Worm (Caenorhabditis elegans): ENCODE results near the gene F16G10.10.

F16G10.10 gene

DNA sequence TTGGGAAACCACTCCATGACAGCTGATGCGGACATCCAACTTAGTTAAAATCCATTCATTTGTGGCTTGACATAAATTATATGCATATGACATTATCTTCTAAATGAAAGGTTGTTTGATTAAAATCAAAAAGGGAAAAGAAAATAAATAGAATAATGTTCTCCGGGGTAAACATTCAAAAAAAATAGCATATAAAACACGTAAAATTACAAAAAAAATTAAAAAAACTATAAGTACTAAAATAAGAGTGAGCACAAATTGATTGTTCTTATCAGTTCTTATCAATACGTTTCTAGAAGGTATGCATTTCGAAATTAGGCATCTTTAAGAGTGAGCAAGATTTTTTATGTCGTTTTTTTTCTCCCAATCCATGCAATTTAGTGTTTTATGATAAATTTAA lies 21.9 kb upstream of the F16G10.10 start, which contains the start of gene fbxa-182:
Gene fbxa-182, minus strand, starts transcription at position 101 of the 400 bp plus-strand sequence.
- TF ChIP-seq elt-2 (tag; optimal IDR thresholded peaks at IDR 0.05) (peak; percentile 54), pha-4 (tag; optimal IDR thresholded peaks at IDR 0.05) (peak; percentile 8), ztf-4 (tag; optimal IDR thresholded peaks at IDR 0.05) (no peak), pqm-1 (tag; optimal IDR thresholded peaks at IDR 0.05) (peak; percentile 37)

DNA sequence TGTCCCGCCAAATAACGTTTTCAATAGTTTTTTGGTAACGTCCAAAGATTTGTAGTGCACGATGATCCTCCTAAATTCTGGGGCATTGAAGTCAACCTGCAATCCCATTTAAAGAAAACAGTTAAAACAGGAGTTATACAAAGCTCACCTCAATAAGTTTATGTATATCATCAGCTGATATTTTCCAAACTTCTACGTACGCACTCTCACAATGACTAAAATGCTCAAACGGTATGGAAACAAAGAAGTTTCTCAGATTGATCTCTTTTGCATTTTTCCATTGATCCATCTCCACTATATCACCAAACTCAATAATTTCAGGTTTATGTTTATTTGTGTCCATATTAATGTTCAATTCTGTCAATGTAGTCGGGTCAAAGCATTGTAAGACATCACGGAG lies 20.8 kb upstream of the F16G10.10 start:
- no peak for TF ChIP-seq daf-12 (tag; optimal IDR thresholded peaks at IDR 0.05)
- TF ChIP-seq nhr-76 (tag; optimal IDR thresholded peaks at IDR 0.05): no peak
- no peak for TF ChIP-seq fkh-10 (GFP tag; optimal IDR thresholded peaks at IDR 0.05)
- TF ChIP-seq snpc-4 (tag; optimal IDR thresholded peaks at IDR 0.05): no peak
- no peak for TF ChIP-seq ztf-4 (tag; optimal IDR thresholded peaks at IDR 0.05)
- no peak for TF ChIP-seq ama-1 (optimal IDR thresholded peaks at IDR 0.05)
- no peak for TF ChIP-seq ztf-11 (tag; optimal IDR thresholded peaks at IDR 0.05)
- TF ChIP-seq nhr-237 (tag; optimal IDR thresholded peaks at IDR 0.05): no peak
- TF ChIP-seq fkh-2 (tag; optimal IDR thresholded peaks at IDR 0.05): no peak
- TF ChIP-seq unc-39 (tag; optimal IDR thresholded peaks at IDR 0.05): no peak
- TF ChIP-seq elt-2 (tag; optimal IDR thresholded peaks at IDR 0.05): no peak
- no peak for TF ChIP-seq nhr-11 (tag; optimal IDR thresholded peaks at IDR 0.05)
- no peak for TF ChIP-seq mdl-1 (tag; optimal IDR thresholded peaks at IDR 0.05)
- TF ChIP-seq R02D3.7 (tag; optimal IDR thresholded peaks at IDR 0.05): no peak
- no peak for TF ChIP-seq nhr-77 (tag; optimal IDR thresholded peaks at IDR 0.05)

ce11 chrII:2411093-2411492 lies 20.3 kb upstream of the F16G10.10 start:
- no peak for TF ChIP-seq daf-12 (tag; optimal IDR thresholded peaks at IDR 0.05)
- TF ChIP-seq nhr-237 (tag; optimal IDR thresholded peaks at IDR 0.05): no peak

ce11 chrII:2403984-2404383 lies 13.2 kb upstream of the F16G10.10 start, which contains the start of gene F16G10.1:
F16G10.1 (plus strand) TSS chrII:2404284.
- TF ChIP-seq nhr-23 (tag; optimal IDR thresholded peaks at IDR 0.05) (no peak), mml-1 (tag; optimal IDR thresholded peaks at IDR 0.05) (no peak), ceh-82 (tag; optimal IDR thresholded peaks at IDR 0.05) (no peak), lin-15B (tag; optimal IDR thresholded peaks at IDR 0.05) (no peak), eor-1 (tag; optimal IDR thresholded peaks at IDR 0.05) (no peak), lin-39 (tag; optimal IDR thresholded peaks at IDR 0.05) (no peak), fkh-2 (tag; optimal IDR thresholded peaks at IDR 0.05) (no peak)

- no peak for TF ChIP-seq nhr-12 (tag; optimal IDR thresholded peaks at IDR 0.05)
- TF ChIP-seq ztf-11 (tag; optimal IDR thresholded peaks at IDR 0.05): no peak
- TF ChIP-seq ama-1 (optimal IDR thresholded peaks at IDR 0.05): no peak
- TF ChIP-seq jun-1 (tag; optimal IDR thresholded peaks at IDR 0.05): no peak
- TF ChIP-seq daf-12 (tag; optimal IDR thresholded peaks at IDR 0.05): no peak
- TF ChIP-seq nhr-67 (tag; optimal IDR thresholded peaks at IDR 0.05): no peak
- TF ChIP-seq elt-3 (tag; optimal IDR thresholded peaks at IDR 0.05): peak; percentile 14 to 96 (median 93)
- TF ChIP-seq hmg-11 (tag; optimal IDR thresholded peaks at IDR 0.05): no peak
- TF ChIP-seq nhr-43 (tag; optimal IDR thresholded peaks at IDR 0.05; ENCODE audit: poor library complexity, severe bottlenecking): peak; percentile 86
- TF ChIP-seq nfya-1 (tag; optimal IDR thresholded peaks at IDR 0.05; ENCODE audit: insufficient read depth): no peak
- no peak for TF ChIP-seq unc-62 (GFP tag; optimal IDR thresholded peaks at IDR 0.05)
- no peak for TF ChIP-seq lsy-12 (tag; optimal IDR thresholded peaks at IDR 0.05)
- TF ChIP-seq fkh-10 (GFP tag; optimal IDR thresholded peaks at IDR 0.05): no peak
- TF ChIP-seq nhr-11 (tag; optimal IDR thresholded peaks at IDR 0.05): no peak
- no peak for TF ChIP-seq ceh-9 (tag; optimal IDR thresholded peaks at IDR 0.05)
- no peak for TF ChIP-seq nhr-76 (tag; optimal IDR thresholded peaks at IDR 0.05)
Observed at ce11 chrII:2399810-2400209, 9.0 kb upstream of the F16G10.10 start.

- TF ChIP-seq lin-39 (tag; optimal IDR thresholded peaks at IDR 0.05): no peak
- no peak for TF ChIP-seq ceh-9 (tag; optimal IDR thresholded peaks at IDR 0.05)
- TF ChIP-seq ceh-82 (tag; optimal IDR thresholded peaks at IDR 0.05): no peak
- no peak for TF ChIP-seq nhr-12 (tag; optimal IDR thresholded peaks at IDR 0.05)
- no peak for TF ChIP-seq daf-12 (tag; optimal IDR thresholded peaks at IDR 0.05)
- TF ChIP-seq nhr-25 (tag; optimal IDR thresholded peaks at IDR 0.05): no peak
- no peak for TF ChIP-seq ztf-4 (tag; optimal IDR thresholded peaks at IDR 0.05)
- TF ChIP-seq ZK546.5 (tag; optimal IDR thresholded peaks at IDR 0.05): no peak
Observed at ce11 chrII:2398884-2399283, 8.1 kb upstream of the F16G10.10 start, which contains the start of gene F16G10.14. F16G10.14 (minus strand) TSS chrII:2398984.

Data from whole organism, L3 larva.